Worm (Caenorhabditis elegans): ENCODE measurements around the gene T26C5.3.

Gene T26C5.3

ce11 chrII:9236283-9236682 is at the start of gene T26C5.3:
Gene T26C5.3, plus strand, starts transcription at chrII:9236583.
- no peak for TF ChIP-seq unc-62 (GFP tag; optimal IDR thresholded peaks at IDR 0.05)

DNA sequence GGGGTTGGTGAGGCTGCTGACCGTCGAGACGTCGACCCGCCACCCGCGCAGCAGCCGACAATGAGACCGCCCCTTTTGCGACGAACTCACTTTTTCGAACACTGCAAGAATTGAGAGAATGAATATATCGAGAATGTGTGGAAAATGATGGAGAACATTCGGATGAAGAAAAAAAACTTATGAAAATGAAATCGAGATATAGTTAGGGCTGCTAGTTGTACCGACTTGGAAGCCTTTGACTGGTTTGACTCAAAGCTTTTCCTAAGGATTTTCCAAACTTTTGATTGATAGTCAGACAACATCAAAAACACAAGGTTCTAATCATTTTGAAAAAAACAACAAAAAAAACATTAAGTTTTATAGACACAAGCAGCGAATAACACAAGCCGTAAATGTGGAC is 48.0 kb upstream of the T26C5.3 start, which contains the start of gene sym-2:
Gene sym-2, minus strand, starts transcription at position 101 of the 400 bp plus-strand sequence.
- no peak for TF ChIP-seq unc-62 (GFP tag; optimal IDR thresholded peaks at IDR 0.05)

ce11 chrII:9189648-9190047 is 46.7 kb upstream of the T26C5.3 start:
- TF ChIP-seq unc-62 (GFP tag; optimal IDR thresholded peaks at IDR 0.05) = no peak

DNA sequence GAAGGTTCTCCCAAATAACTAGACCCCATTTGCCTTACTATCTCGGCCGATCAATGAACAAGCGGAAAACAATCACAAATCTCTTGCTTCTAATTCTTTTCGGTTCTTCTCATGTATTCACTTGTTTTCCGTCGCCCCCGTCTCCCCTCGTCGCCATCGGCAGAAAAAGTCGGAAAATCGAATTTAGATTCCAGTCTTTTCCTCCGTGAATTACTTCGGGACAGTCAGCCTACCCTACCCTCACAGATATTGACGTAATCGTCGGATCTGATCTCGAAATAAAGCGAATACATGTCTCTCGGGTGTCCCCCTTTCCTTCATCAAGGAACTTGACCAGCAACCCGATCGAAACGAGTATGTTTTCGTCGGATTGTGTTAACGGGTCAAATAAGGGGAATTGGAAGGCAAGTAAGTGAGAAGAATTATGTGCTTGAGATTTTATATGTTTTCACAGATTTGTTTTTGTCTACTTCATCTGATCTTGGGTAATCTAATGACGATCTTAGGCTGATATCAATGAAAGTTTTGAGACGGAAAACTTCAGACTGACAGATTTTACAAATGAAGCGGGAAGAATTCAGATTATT is 45.8 kb upstream of the T26C5.3 start:
- no peak for TF ChIP-seq unc-62 (GFP tag; optimal IDR thresholded peaks at IDR 0.05)

- TF ChIP-seq unc-62 (GFP tag; optimal IDR thresholded peaks at IDR 0.05) = no peak
These were observed 42.2 kb upstream of the T26C5.3 start, which contains the start of gene twk-4 for ce11 chrII:9194195-9194594. Gene twk-4, minus strand, starts transcription at chrII:9194295.

DNA sequence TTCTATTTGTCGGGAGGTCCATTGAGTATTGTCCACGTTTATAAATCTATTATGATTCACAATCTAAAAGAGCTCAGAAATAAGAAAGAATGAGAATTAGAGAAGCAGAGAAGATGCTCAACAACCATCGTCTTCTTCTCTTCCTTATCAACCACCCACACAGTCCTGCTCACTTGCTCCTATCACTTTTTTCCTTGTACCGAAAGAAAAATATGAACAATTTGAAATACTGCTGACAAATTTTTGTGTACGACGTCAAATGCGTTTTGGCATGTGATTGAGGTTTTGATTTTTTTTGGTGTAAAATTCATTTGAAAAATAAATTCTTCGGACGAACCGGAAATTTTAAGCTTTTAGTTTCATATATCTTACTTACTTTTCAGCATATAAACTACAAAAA is 40.1 kb upstream of the T26C5.3 start:
- no peak for TF ChIP-seq unc-62 (GFP tag; optimal IDR thresholded peaks at IDR 0.05)

ce11 chrII:9197212-9197611 is 39.2 kb upstream of the T26C5.3 start, which contains the start of gene let-23:
Gene let-23, plus strand, starts transcription at chrII:9197512.
- TF ChIP-seq unc-62 (GFP tag; optimal IDR thresholded peaks at IDR 0.05) = no peak

DNA sequence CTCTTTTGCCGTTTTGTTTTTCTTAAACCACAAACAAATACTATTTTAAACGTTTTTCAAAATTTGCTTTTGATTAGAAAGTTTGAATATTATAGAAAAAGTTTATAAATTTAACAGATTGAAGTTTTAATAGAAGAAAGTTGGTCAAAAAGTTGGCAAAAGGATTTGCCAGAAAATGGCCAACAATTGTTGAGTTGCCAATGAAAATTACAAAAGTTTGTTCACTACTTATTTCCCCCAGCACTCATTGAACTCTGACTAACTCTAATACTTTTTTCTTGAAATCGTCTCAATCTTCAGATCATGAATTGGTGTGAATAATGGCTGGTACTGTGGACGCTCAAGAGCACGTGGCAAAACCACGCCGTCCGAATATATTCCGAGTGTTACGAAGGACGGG is 26.3 kb upstream of the T26C5.3 start, which contains the start of gene ZK1067.4:
Gene ZK1067.4, plus strand, starts transcription at position 301 of the 400 bp plus-strand sequence.
- no peak for TF ChIP-seq unc-62 (GFP tag; optimal IDR thresholded peaks at IDR 0.05)

ce11 chrII:9211684-9212083 is 24.7 kb upstream of the T26C5.3 start:
- TF ChIP-seq unc-62 (GFP tag; optimal IDR thresholded peaks at IDR 0.05) = no peak

DNA sequence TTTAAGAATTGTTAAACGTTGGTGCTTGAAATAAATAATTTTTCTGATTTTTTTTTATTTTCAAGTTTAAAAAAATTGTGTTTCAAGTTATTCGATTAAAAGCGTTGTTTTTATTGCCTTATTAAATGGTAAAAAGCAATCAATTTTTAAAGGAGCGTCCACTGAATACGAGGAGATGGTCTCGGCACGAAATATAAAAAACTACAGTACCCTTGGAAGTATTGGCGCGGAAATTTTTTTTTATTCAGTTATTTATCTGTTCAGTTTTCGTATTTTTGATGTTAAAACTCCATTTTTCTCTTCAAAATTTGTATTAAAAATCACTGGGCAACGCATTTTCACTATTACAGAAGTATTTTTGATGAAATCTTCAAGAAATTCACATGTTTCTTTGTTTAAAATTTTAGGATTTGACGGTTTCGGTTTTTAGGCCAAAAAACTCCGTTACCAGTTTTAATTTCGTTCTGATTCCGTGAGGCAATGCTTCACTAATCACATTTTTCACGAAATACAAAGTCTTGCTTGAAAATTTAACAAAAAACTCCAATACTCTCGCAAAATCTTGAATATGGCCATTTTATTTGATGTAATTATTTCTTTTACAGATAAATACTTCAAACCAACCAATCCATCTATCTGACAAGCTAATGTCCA is 23.2 kb upstream of the T26C5.3 start, which contains the start of gene znfx-1:
Gene znfx-1, plus strand, starts transcription at position 604 of the 654 bp plus-strand sequence.
- TF ChIP-seq unc-62 (GFP tag; optimal IDR thresholded peaks at IDR 0.05) = no peak

- no peak for TF ChIP-seq unc-62 (GFP tag; optimal IDR thresholded peaks at IDR 0.05)
These were observed 13.4 kb upstream of the T26C5.3 start, which contains the start of gene ZK1067.3 for ce11 chrII:9222969-9223368. Gene ZK1067.3, plus strand, starts transcription at chrII:9223269.

ce11 chrII:9227134-9227533 is 9.2 kb upstream of the T26C5.3 start, which contains the start of gene abu-14:
Gene abu-14, minus strand, starts transcription at chrII:9227214.
- TF ChIP-seq unc-62 (GFP tag; optimal IDR thresholded peaks at IDR 0.05) = no peak

ce11 chrII:9231240-9231639 is 5.1 kb upstream of the T26C5.3 start, which contains the start of gene gst-13:
Gene gst-13, plus strand, starts transcription at chrII:9231457.
- TF ChIP-seq unc-62 (GFP tag; optimal IDR thresholded peaks at IDR 0.05) = no peak

ce11 chrII:9232493-9232892 is 3.9 kb upstream of the T26C5.3 start:
- no peak for TF ChIP-seq unc-62 (GFP tag; optimal IDR thresholded peaks at IDR 0.05)

DNA sequence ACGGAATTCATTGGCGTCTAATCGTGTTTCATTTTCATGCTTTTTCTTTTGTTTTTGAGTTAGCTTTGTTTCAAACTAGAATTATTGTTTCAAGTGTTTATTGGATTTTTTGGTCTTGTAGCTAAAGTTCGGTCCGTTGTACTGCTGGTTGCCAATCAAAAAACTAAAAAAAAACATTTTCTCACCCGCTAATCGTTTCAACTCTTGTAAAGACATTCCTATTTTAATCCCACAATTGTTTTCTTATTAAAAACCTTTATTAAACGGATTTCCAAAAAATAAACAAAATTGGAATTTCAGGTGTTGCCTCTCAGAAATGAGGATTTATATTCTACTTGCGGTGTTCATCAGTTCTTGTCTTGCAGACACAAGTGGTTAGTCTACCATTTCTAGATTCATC is 3.5 kb upstream of the T26C5.3 start, which contains the start of gene T26C5.2:
Gene T26C5.2, plus strand, starts transcription at position 301 of the 400 bp plus-strand sequence.
- no peak for TF ChIP-seq unc-62 (GFP tag; optimal IDR thresholded peaks at IDR 0.05)

DNA sequence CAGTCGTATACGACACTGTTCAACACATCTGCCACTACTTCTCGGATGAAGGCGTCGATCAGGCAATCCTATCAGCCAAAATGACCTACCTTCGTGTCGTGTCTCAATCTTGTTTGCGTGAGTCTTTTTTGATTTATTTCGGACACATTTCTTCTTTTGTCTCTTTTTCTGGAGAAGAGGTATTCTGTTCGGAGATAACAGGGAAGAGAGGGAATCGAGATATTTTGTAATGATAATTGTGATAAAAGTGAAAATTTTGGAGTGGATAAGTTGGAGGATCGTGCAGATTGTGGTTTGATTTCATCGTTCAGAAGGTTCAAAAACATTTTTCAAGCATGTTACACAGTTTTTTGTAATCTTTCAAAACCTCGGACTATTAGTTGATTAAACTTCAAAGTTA is 2.6 kb upstream of the T26C5.3 start:
- TF ChIP-seq unc-62 (GFP tag; optimal IDR thresholded peaks at IDR 0.05) = no peak

DNA sequence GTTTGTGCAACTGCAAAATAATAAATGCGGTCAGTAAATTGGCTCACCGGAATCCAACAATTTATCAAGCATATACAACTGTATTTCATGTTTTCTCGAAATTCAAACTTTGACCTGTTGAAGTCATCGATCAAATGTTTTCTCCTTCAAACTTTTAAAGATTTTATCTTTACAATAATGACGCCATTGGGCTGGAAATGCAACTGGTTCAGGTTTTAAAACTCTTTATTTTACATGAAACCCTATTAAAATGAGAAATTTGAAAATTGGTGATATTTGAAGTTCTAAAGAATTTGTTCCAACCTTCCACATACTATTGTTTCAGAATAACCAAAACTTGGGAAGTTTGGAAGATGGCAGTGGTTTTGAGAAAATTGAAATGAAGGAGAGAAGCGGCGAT is 589 bp downstream of the T26C5.3 start:
- TF ChIP-seq unc-62 (GFP tag; optimal IDR thresholded peaks at IDR 0.05) = no peak
